Worm (Caenorhabditis elegans) whole organism, late embryonic: ENCODE data around the gene vab-7.

ENCODE experiments used
- elt-2 ChIP-seq: sonication (generic microtip); optimal IDR thresholded peaks from 2 replicates; lab custom pipeline; 2016; ENCODE audit warnings: missing genetic modification reagents, missing genetic modification characterization, missing compliant biosample characterization
- fkh-10 ChIP-seq: fragments of 150-350 bp; optimal IDR thresholded peaks from 2 replicates; lab custom pipeline; 2014; ENCODE audit warnings: missing biosample characterization, missing genetic modification reagents, missing genetic modification characterization
- zip-5 ChIP-seq: sonication (generic microtip); optimal IDR thresholded peaks from 2 replicates; lab custom pipeline; 2016; ENCODE audit warnings: missing genetic modification characterization, missing compliant biosample characterization

- TF ChIP-seq zip-5 (no peak), fkh-10 (GFP tag; lab: Kevin White, UChicago) (no peak), elt-2 (tag; lab: Kevin White, UChicago) (no peak)
Observed at ce11 chrIII:10942905-10943304, 22.8 kb downstream of the vab-7 start.
